Worm (Caenorhabditis elegans): ENCODE measurements around the gene nst-1.

Gene nst-1

ce11 chrII:8263562-8263961, 19.4 kb downstream of the nst-1 start:
- TF ChIP-seq ceh-91 (GFP tag; IDR thresholded peaks at IDR 0.05) (no peak), T07F8.4 (tag; optimal IDR thresholded peaks at IDR 0.05) (no peak), T26A5.8 (tag; optimal IDR thresholded peaks at IDR 0.05) (no peak), egrh-3 (GFP tag; IDR thresholded peaks at IDR 0.05) (no peak), rec-8 (tag; optimal IDR thresholded peaks at IDR 0.05) (no peak), mxl-1 (tag; optimal IDR thresholded peaks at IDR 0.05) (no peak), hmg-1.2 (GFP tag; IDR thresholded peaks at IDR 0.05) (no peak), nhr-80 (tag; optimal IDR thresholded peaks at IDR 0.05) (peak; percentile 47), Y56A3A.18 (GFP tag; IDR thresholded peaks at IDR 0.05) (no peak), Y53G8AR.9 (GFP tag; conservative IDR thresholded peaks at IDR 0.05) (no peak), B0261.1 (tag; optimal IDR thresholded peaks at IDR 0.05) (no peak), chd-7 (tag; optimal IDR thresholded peaks at IDR 0.05) (no peak), let-526 (GFP tag; IDR thresholded peaks at IDR 0.05) (no peak), unc-62 (GFP tag; optimal IDR thresholded peaks at IDR 0.05) (no peak), unc-130 (GFP tag; optimal IDR thresholded peaks at IDR 0.05) (no peak), ztf-6 (GFP tag; IDR thresholded peaks at IDR 0.05) (no peak), ccch-3 (GFP tag; optimal IDR thresholded peaks at IDR 0.05) (no peak), ztf-26 (tag; optimal IDR thresholded peaks at IDR 0.05) (peak; percentile 30)

DNA sequence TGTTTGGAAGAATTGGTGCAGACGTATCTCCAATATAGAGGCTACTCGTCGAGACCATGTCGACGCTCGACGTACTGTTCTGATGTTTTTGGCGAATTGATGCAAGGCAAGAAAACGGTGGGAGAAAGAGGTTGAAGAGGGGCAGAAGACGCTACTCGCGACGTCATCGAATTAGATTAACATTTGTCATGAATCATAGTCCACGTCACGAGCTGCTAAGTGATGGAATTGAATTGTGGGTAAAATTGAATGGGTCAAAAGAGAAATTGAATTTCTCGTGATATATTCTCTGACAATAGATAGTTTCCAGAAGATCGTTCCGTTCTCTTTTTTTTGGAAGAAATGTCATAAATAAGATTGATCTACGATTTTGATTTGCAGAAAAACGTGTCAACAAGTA, 23.3 kb downstream of the nst-1 start:
- TF ChIP-seq nhr-90 (tag; optimal IDR thresholded peaks at IDR 0.05), result no peak
- TF ChIP-seq C06A6.2 (GFP tag; conservative IDR thresholded peaks at IDR 0.05), result 0 out of 2 replicates have a peak, but pooled peaks have one; percentile 17
- no peak for TF ChIP-seq nhr-120 (GFP tag; IDR thresholded peaks at IDR 0.05)
- TF ChIP-seq ztf-26 (tag; optimal IDR thresholded peaks at IDR 0.05), result peak; percentile 66
- TF ChIP-seq attf-6 (GFP tag; IDR thresholded peaks at IDR 0.05), result no peak
- TF ChIP-seq ceh-100 (GFP tag; IDR thresholded peaks at IDR 0.05), result no peak
- TF ChIP-seq nfya-2 (GFP tag; IDR thresholded peaks at IDR 0.05), result no peak
- TF ChIP-seq atf-7 (tag; optimal IDR thresholded peaks at IDR 0.05), result no peak
- no peak for TF ChIP-seq rpc-1 (optimal IDR thresholded peaks at IDR 0.05)
- TF ChIP-seq rpc-1 (tag; optimal IDR thresholded peaks at IDR 0.05), result no peak
- no peak for TF ChIP-seq madf-3 (GFP tag; IDR thresholded peaks at IDR 0.05)
- peak; percentile 52 for TF ChIP-seq somi-1 (GFP tag; optimal IDR thresholded peaks at IDR 0.05)
- no peak for TF ChIP-seq rec-8 (tag; optimal IDR thresholded peaks at IDR 0.05)
- no peak for TF ChIP-seq sea-2 (GFP tag; IDR thresholded peaks at IDR 0.05)
- TF ChIP-seq B0035.1 (tag; optimal IDR thresholded peaks at IDR 0.05), result no peak
- 0 out of 2 replicates have a peak, but pooled peaks have one; percentile 53 for TF ChIP-seq hsf-1 (GFP tag; IDR thresholded peaks at IDR 0.05)
- peak; percentile 28; the same call in 1 of the 2 replicates for TF ChIP-seq lin-26 (GFP tag; IDR thresholded peaks at IDR 0.05)
- TF ChIP-seq lin-40 (tag; optimal IDR thresholded peaks at IDR 0.05), result no peak

ce11 chrII:8259038-8259437, 24.0 kb downstream of the nst-1 start, which contains the start of gene F35C11.6:
F35C11.6 (minus strand) TSS chrII:8259138.
- TF ChIP-seq mel-28 (tag; optimal IDR thresholded peaks at IDR 0.05; ENCODE audit: borderline replicate concordance) (no peak), let-526 (GFP tag; IDR thresholded peaks at IDR 0.05) (no peak), Y56A3A.18 (GFP tag; IDR thresholded peaks at IDR 0.05) (no peak), F52B5.7 (tag; optimal IDR thresholded peaks at IDR 0.05) (no peak), mcd-1 (GFP tag; IDR thresholded peaks at IDR 0.05) (no peak), repo-1 (tag; optimal IDR thresholded peaks at IDR 0.05) (no peak), ztf-22 (GFP tag; optimal IDR thresholded peaks at IDR 0.05) (no peak), mes-4 (tag; optimal IDR thresholded peaks at IDR 0.05) (no peak)

Measured in whole organism, young adult.